Worm (Caenorhabditis elegans) whole organism, early embryonic: ENCODE measurements around the gene R05H10.3.

Experiments
- B0310.2 ChIP-seq: sonication (generic microtip); optimal IDR thresholded peaks from 2 replicates; lab custom pipeline; 2016; ENCODE audit warnings: mild to moderate bottlenecking, missing genetic modification characterization, missing compliant biosample characterization
- F13C5.2 ChIP-seq: sonication (generic microtip); optimal IDR thresholded peaks from 2 replicates; lab custom pipeline; 2017; ENCODE audit warnings: mild to moderate bottlenecking, missing genetic modification characterization, inconsistent platforms, missing compliant biosample characterization
- aly-1 ChIP-seq: sonication (generic microtip); optimal IDR thresholded peaks from 2 replicates; lab custom pipeline; 2016; ENCODE audit warnings: missing genetic modification characterization, missing compliant biosample characterization
- ama-1 ChIP-seq: fragments of 150-350 bp; optimal IDR thresholded peaks from 2 replicates; lab custom pipeline; 2014
- ceh-13 ChIP-seq: fragments of 200-800 bp; sonication (Bioruptor generic); optimal IDR thresholded peaks from 2 replicates; lab custom pipeline; 2018; ENCODE audit warnings: mild to moderate bottlenecking, missing genetic modification characterization, missing compliant biosample characterization
- ceh-36 ChIP-seq: sonication (generic microtip); optimal IDR thresholded peaks from 2 replicates; lab custom pipeline; 2016; ENCODE audit warnings: missing genetic modification characterization, inconsistent platforms, missing compliant biosample characterization
- ets-7 ChIP-seq: sonication (generic microtip); optimal IDR thresholded peaks from 2 replicates; lab custom pipeline; 2016; ENCODE audit warnings: missing genotype, missing genetic modification characterization, missing compliant biosample characterization
- flt-1 ChIP-seq: fragments of 200-800 bp; sonication (Bioruptor generic); IDR thresholded peaks from 2 replicates; pipeline ENCODE4 v1.3.6; 2022; ENCODE audit warnings: missing genetic modification characterization, missing compliant biosample characterization
- hmbx-1 ChIP-seq: sonication (generic microtip); optimal IDR thresholded peaks from 2 replicates; lab custom pipeline; 2016; ENCODE audit warnings: mild to moderate bottlenecking, missing genetic modification characterization, missing compliant biosample characterization
- hmg-4 ChIP-seq: fragments of 200-800 bp; sonication (Bioruptor generic); optimal IDR thresholded peaks from 2 replicates; lab custom pipeline; 2018; ENCODE audit warnings: mild to moderate bottlenecking, missing genetic modification characterization, missing compliant biosample characterization
- hnd-1 ChIP-seq: sonication (generic microtip); optimal IDR thresholded peaks from 2 replicates; lab custom pipeline; 2016; ENCODE audit warnings: missing genetic modification characterization, missing compliant biosample characterization
- pes-1 ChIP-seq: fragments of 200-800 bp; sonication (Bioruptor generic); IDR thresholded peaks from 2 replicates; pipeline ENCODE4 v1.3.6; 2022; ENCODE audit warnings: missing genetic modification reagents, missing genetic modification characterization, missing compliant biosample characterization
- scrt-1 ChIP-seq: fragments of 200-800 bp; sonication (Bioruptor generic); IDR thresholded peaks from 2 replicates; pipeline ENCODE4 v1.3.6; 2022; ENCODE audit warnings: missing genetic modification characterization, missing compliant biosample characterization
- sea-1 ChIP-seq: fragments of 200-800 bp; sonication (Bioruptor generic); conservative IDR thresholded peaks from 2 replicates; pipeline ENCODE4 v1.3.6; 2022; ENCODE audit warnings: missing genetic modification characterization, missing compliant biosample characterization
- tbx-11 ChIP-seq: fragments of 200-800 bp; sonication (Bioruptor generic); IDR thresholded peaks from 2 replicates; pipeline ENCODE4 v1.3.6; 2022; ENCODE audit warnings: missing genetic modification characterization, missing compliant biosample characterization
- tbx-37 ChIP-seq: fragments of 200-800 bp; sonication (Bioruptor generic); conservative IDR thresholded peaks from 2 replicates; pipeline ENCODE4 v1.3.6; 2022; ENCODE audit warnings: missing genetic modification reagents, missing genetic modification characterization, missing compliant biosample characterization
- tra-4 ChIP-seq: sonication (generic microtip); optimal IDR thresholded peaks from 2 replicates; lab custom pipeline; 2017; ENCODE audit warnings: missing genetic modification characterization, missing compliant biosample characterization

R05H10.3 gene

ce11 chrII:14869644-14870043, at the start of gene R05H10.3:
Gene R05H10.3 (plus strand): TSS chrII:14869944.
- TF ChIP-seq tbx-11 (GFP tag; lab: Robert Waterston, UW) (no peak), ama-1 (no peak), ets-7 (tag; lab: Kevin White, UChicago) (no peak)

- no peak for TF ChIP-seq hnd-1 (tag; lab: Kevin White, UChicago)
- TF ChIP-seq tbx-11 (GFP tag; lab: Robert Waterston, UW) = no peak
- TF ChIP-seq ceh-13 (GFP tag; lab: Kevin White, UChicago) = no peak
- TF ChIP-seq tbx-37 (GFP tag; lab: Robert Waterston, UW) = no peak
- no peak for TF ChIP-seq hmg-4 (GFP tag; lab: Kevin White, UChicago)
- no peak for TF ChIP-seq F13C5.2 (tag; lab: Kevin White, UChicago)
- no peak for TF ChIP-seq ets-7 (tag; lab: Kevin White, UChicago)
- TF ChIP-seq ama-1 = no peak
- TF ChIP-seq hmbx-1 (tag; lab: Kevin White, UChicago) = no peak
- no peak for TF ChIP-seq pes-1 (GFP tag; lab: Robert Waterston, UW)
- TF ChIP-seq aly-1 = no peak
- TF ChIP-seq ceh-36 = no peak
- TF ChIP-seq tra-4 (tag; lab: Kevin White, UChicago) = no peak
- no peak for TF ChIP-seq flt-1 (GFP tag; lab: Robert Waterston, UW)
- no peak for TF ChIP-seq scrt-1
- no peak for TF ChIP-seq B0310.2 (tag; lab: Kevin White, UChicago)
- TF ChIP-seq sea-1 = no peak
These were observed 49.3 kb upstream of the R05H10.3 start for ce11 chrII:14820460-14820859.

ce11 chrII:14822419-14822818, 47.3 kb upstream of the R05H10.3 start:
- no peak for TF ChIP-seq tbx-37 (GFP tag; lab: Robert Waterston, UW)
- TF ChIP-seq ets-7 (tag; lab: Kevin White, UChicago) = no peak

- no peak for TF ChIP-seq flt-1 (GFP tag; lab: Robert Waterston, UW)
- no peak for TF ChIP-seq F13C5.2 (tag; lab: Kevin White, UChicago)
- TF ChIP-seq ets-7 (tag; lab: Kevin White, UChicago) = no peak
- TF ChIP-seq ceh-13 (GFP tag; lab: Kevin White, UChicago) = no peak
- no peak for TF ChIP-seq ama-1
- no peak for TF ChIP-seq tbx-11 (GFP tag; lab: Robert Waterston, UW)
- no peak for TF ChIP-seq hnd-1 (tag; lab: Kevin White, UChicago)
- no peak for TF ChIP-seq scrt-1
- TF ChIP-seq hmbx-1 (tag; lab: Kevin White, UChicago) = no peak
- no peak for TF ChIP-seq tra-4 (tag; lab: Kevin White, UChicago)
- TF ChIP-seq pes-1 (GFP tag; lab: Robert Waterston, UW) = no peak
- no peak for TF ChIP-seq sea-1
- no peak for TF ChIP-seq hmg-4 (GFP tag; lab: Kevin White, UChicago)
These were observed 44.3 kb upstream of the R05H10.3 start for ce11 chrII:14825413-14825812.

ce11 chrII:14832055-14832454, 37.7 kb upstream of the R05H10.3 start:
- TF ChIP-seq ceh-36 (peak; percentile 6), tra-4 (tag; lab: Kevin White, UChicago) (no peak)

ce11 chrII:14838596-14839215, 31.0 kb upstream of the R05H10.3 start:
- TF ChIP-seq ets-7 (tag; lab: Kevin White, UChicago) = no peak
- no peak for TF ChIP-seq aly-1
- no peak for TF ChIP-seq B0310.2 (tag; lab: Kevin White, UChicago)
- TF ChIP-seq ceh-36 = no peak
- TF ChIP-seq hnd-1 (tag; lab: Kevin White, UChicago) = no peak
- TF ChIP-seq tbx-11 (GFP tag; lab: Robert Waterston, UW) = no peak
- no peak for TF ChIP-seq hmg-4 (GFP tag; lab: Kevin White, UChicago)
- TF ChIP-seq F13C5.2 (tag; lab: Kevin White, UChicago) = no peak
- TF ChIP-seq ceh-13 (GFP tag; lab: Kevin White, UChicago) = no peak
- no peak for TF ChIP-seq scrt-1
- TF ChIP-seq sea-1 = no peak
- no peak for TF ChIP-seq tra-4 (tag; lab: Kevin White, UChicago)

- TF ChIP-seq B0310.2 (tag; lab: Kevin White, UChicago) = no peak
- no peak for TF ChIP-seq sea-1
- no peak for TF ChIP-seq ceh-13 (GFP tag; lab: Kevin White, UChicago)
- no peak for TF ChIP-seq aly-1
- no peak for TF ChIP-seq tra-4 (tag; lab: Kevin White, UChicago)
- TF ChIP-seq tbx-37 (GFP tag; lab: Robert Waterston, UW) = no peak
- no peak for TF ChIP-seq hnd-1 (tag; lab: Kevin White, UChicago)
- no peak for TF ChIP-seq scrt-1
- no peak for TF ChIP-seq F13C5.2 (tag; lab: Kevin White, UChicago)
- no peak for TF ChIP-seq ama-1
- TF ChIP-seq hmg-4 (GFP tag; lab: Kevin White, UChicago) = no peak
- no peak for TF ChIP-seq pes-1 (GFP tag; lab: Robert Waterston, UW)
- no peak for TF ChIP-seq ets-7 (tag; lab: Kevin White, UChicago)
- TF ChIP-seq flt-1 (GFP tag; lab: Robert Waterston, UW) = no peak
These were observed 28.5 kb upstream of the R05H10.3 start for ce11 chrII:14841253-14841652.

- TF ChIP-seq ama-1 = no peak
- TF ChIP-seq hmbx-1 (tag; lab: Kevin White, UChicago) = no peak
- no peak for TF ChIP-seq flt-1 (GFP tag; lab: Robert Waterston, UW)
- no peak for TF ChIP-seq ceh-36
- TF ChIP-seq sea-1 = no peak
- no peak for TF ChIP-seq hmg-4 (GFP tag; lab: Kevin White, UChicago)
- TF ChIP-seq tra-4 (tag; lab: Kevin White, UChicago) = no peak
- no peak for TF ChIP-seq aly-1
- TF ChIP-seq scrt-1 = no peak
- no peak for TF ChIP-seq F13C5.2 (tag; lab: Kevin White, UChicago)
- TF ChIP-seq ets-7 (tag; lab: Kevin White, UChicago) = no peak
- no peak for TF ChIP-seq B0310.2 (tag; lab: Kevin White, UChicago)
- TF ChIP-seq tbx-11 (GFP tag; lab: Robert Waterston, UW) = no peak
- no peak for TF ChIP-seq hnd-1 (tag; lab: Kevin White, UChicago)
- TF ChIP-seq pes-1 (GFP tag; lab: Robert Waterston, UW) = no peak
- TF ChIP-seq ceh-13 (GFP tag; lab: Kevin White, UChicago) = no peak
- TF ChIP-seq tbx-37 (GFP tag; lab: Robert Waterston, UW) = no peak
These were observed 26.7 kb upstream of the R05H10.3 start, which contains the start of gene cdh-7 for ce11 chrII:14843016-14843415. Gene cdh-7 (plus strand): TSS chrII:14843229.
